Fruit fly (Drosophila melanogaster) whole organism, embryonic: Measurements from ENCODE around the gene Plap.

Experiments used
- BEAF-32 ChIP-seq: fragments of 200-800 bp; sonication (Bioruptor generic); optimal IDR thresholded peaks from 3 replicates; lab custom pipeline; 2017; ENCODE audit warnings: missing biosample characterization, missing genetic modification characterization, mild to moderate bottlenecking, moderate library complexity, missing genetic modification reagents
- CG11504 ChIP-seq: fragments of 200-800 bp; sonication (Bioruptor generic); optimal IDR thresholded peaks from 3 replicates; lab custom pipeline; 2019; ENCODE audit warnings: missing biosample characterization, mild to moderate bottlenecking, missing genetic modification characterization, moderate library complexity
- CG12659 ChIP-seq: fragments of 200-800 bp; sonication (Bioruptor generic); optimal IDR thresholded peaks from 3 replicates; lab custom pipeline; 2017; ENCODE audit warnings: mild to moderate bottlenecking, missing biosample characterization, missing genetic modification reagents, missing genetic modification characterization
- CG1529 ChIP-seq: fragments of 200-800 bp; sonication (Bioruptor generic); optimal IDR thresholded peaks from 3 replicates; lab custom pipeline; 2018; ENCODE audit warnings: missing biosample characterization, missing genetic modification characterization
- CG15514 ChIP-seq: fragments of 200-800 bp; sonication (Bioruptor generic); optimal IDR thresholded peaks from 3 replicates; lab custom pipeline; 2017; ENCODE audit warnings: missing biosample characterization, missing genetic modification characterization, mild to moderate bottlenecking, moderate library complexity, missing genetic modification reagents
- CG18599 ChIP-seq: fragments of 200-800 bp; sonication (Bioruptor generic); optimal IDR thresholded peaks from 3 replicates; lab custom pipeline; 2017; ENCODE audit warnings: missing biosample characterization, missing genetic modification characterization, mild to moderate bottlenecking, moderate library complexity, missing genetic modification reagents
- CG42726 ChIP-seq: fragments of 200-800 bp; sonication (Bioruptor generic); IDR thresholded peaks from 2 replicates; pipeline ENCODE4 v1.3.6; 2022; ENCODE audit warnings: missing biosample characterization, missing genetic modification characterization; ENCODE audit not compliant: partially characterized antibody
- CG4424 ChIP-seq: fragments of 200-800 bp; sonication (Bioruptor generic); optimal IDR thresholded peaks from 3 replicates; lab custom pipeline; 2016; ENCODE audit warnings: missing biosample characterization, missing genetic modification characterization
- CG4617 ChIP-seq: fragments of 200-800 bp; sonication (Bioruptor generic); optimal IDR thresholded peaks from 3 replicates; lab custom pipeline; 2016; ENCODE audit warnings: missing biosample characterization, missing genetic modification characterization, borderline replicate concordance
- CG6175 ChIP-seq: fragments of 200-800 bp; sonication (Bioruptor generic); IDR thresholded peaks from 3 replicates; pipeline ENCODE4 v1.3.6; 2022; ENCODE audit warnings: missing biosample characterization, missing genetic modification characterization
- CG8089 ChIP-seq: fragments of 200-800 bp; sonication (Bioruptor generic); optimal IDR thresholded peaks from 3 replicates; lab custom pipeline; 2016; ENCODE audit warnings: missing biosample characterization, missing genetic modification characterization
- CG8290 ChIP-seq, 3 experiments: fragments of 200-800 bp; sonication (Bioruptor generic); optimal IDR thresholded peaks; 2 replicates each; lab custom pipeline; 2016 to 2019; ENCODE audit warnings: missing biosample characterization in 3 of 3, missing genetic modification characterization in 3 of 3, mild to moderate bottlenecking in 2 of 3, moderate library complexity in 1 of 3
- CG9437 ChIP-seq: fragments of 200-800 bp; sonication (Bioruptor generic); optimal IDR thresholded peaks from 2 replicates; lab custom pipeline; 2018; ENCODE audit warnings: missing biosample characterization, mild to moderate bottlenecking, missing genetic modification characterization
- CG9609 ChIP-seq: fragments of 200-800 bp; sonication (Bioruptor generic); optimal IDR thresholded peaks from 3 replicates; lab custom pipeline; 2016; ENCODE audit warnings: missing biosample characterization, missing genetic modification characterization
- CG9797 ChIP-seq: fragments of 200-800 bp; sonication (Bioruptor generic); optimal IDR thresholded peaks from 3 replicates; lab custom pipeline; 2018; ENCODE audit warnings: missing biosample characterization, mild to moderate bottlenecking, missing genetic modification characterization
- CG9876 ChIP-seq: fragments of 200-800 bp; sonication (Bioruptor generic); optimal IDR thresholded peaks from 2 replicates; lab custom pipeline; 2016; ENCODE audit warnings: missing biosample characterization, missing genetic modification characterization
- D19A ChIP-seq: fragments of 200-800 bp; optimal IDR thresholded peaks from 3 replicates; lab custom pipeline; 2019; ENCODE audit warnings: missing biosample characterization, mild to moderate bottlenecking, missing genetic modification characterization, moderate library complexity
- D19B ChIP-seq: fragments of 200-800 bp; sonication (Bioruptor generic); optimal IDR thresholded peaks from 2 replicates; lab custom pipeline; 2017; ENCODE audit warnings: missing biosample characterization, mild to moderate bottlenecking, missing genetic modification characterization
- Dref ChIP-seq: fragments of 200-800 bp; sonication (Bioruptor generic); IDR thresholded peaks from 2 replicates; pipeline ENCODE4 v1.3.6; 2022; ENCODE audit warnings: missing biosample characterization, missing genetic modification characterization
- E2f2 ChIP-seq: fragments of 200-800 bp; sonication (Bioruptor generic); IDR thresholded peaks from 2 replicates; pipeline ENCODE4 v1.3.6; 2022; ENCODE audit warnings: missing biosample characterization, missing genetic modification characterization
- Hr3 ChIP-seq: fragments of 200-800 bp; sonication (Bioruptor generic); optimal IDR thresholded peaks from 3 replicates; lab custom pipeline; 2016; ENCODE audit warnings: missing biosample characterization, missing genetic modification characterization
- Hr78 ChIP-seq, 2 experiments: fragments of 200-800 bp in 1 of 2; fragments of >200 bp in 1 of 2; sonication (Bioruptor generic) in 1 of 2; optimal IDR thresholded peaks; 2 replicates each; lab custom pipeline; 2017 to 2019; ENCODE audit warnings: missing biosample characterization in 2 of 2, missing genetic modification characterization in 2 of 2, mild to moderate bottlenecking in 1 of 2, moderate library complexity in 1 of 2
- Kr ChIP-seq: fragments of 200-800 bp; sonication (Bioruptor generic); optimal IDR thresholded peaks from 2 replicates; lab custom pipeline; 2017; ENCODE audit warnings: missing biosample characterization, mild to moderate bottlenecking, missing genetic modification characterization
- Lhr ChIP-seq: fragments of 200-800 bp; sonication (Bioruptor generic); optimal IDR thresholded peaks from 3 replicates; lab custom pipeline; 2017; ENCODE audit warnings: mild to moderate bottlenecking, missing biosample characterization, missing genetic modification reagents, missing genetic modification characterization
- MBD-R2 ChIP-seq: fragments of 200-800 bp; sonication (Bioruptor generic); IDR thresholded peaks from 2 replicates; pipeline ENCODE4 v1.3.6; 2022; ENCODE audit warnings: missing biosample characterization, missing genetic modification characterization
- MESR4 ChIP-seq: fragments of 200-800 bp; sonication (Bioruptor generic); optimal IDR thresholded peaks from 2 replicates; lab custom pipeline; 2018; ENCODE audit warnings: missing biosample characterization, mild to moderate bottlenecking, missing genetic modification characterization, moderate library complexity
- NC2β ChIP-seq: fragments of 200-800 bp; sonication (Bioruptor generic); optimal IDR thresholded peaks from 2 replicates; lab custom pipeline; 2016; ENCODE audit warnings: missing biosample characterization, missing genetic modification characterization
- Pdp1 ChIP-seq, 2 experiments: fragments of 200-800 bp; sonication (Bioruptor generic); optimal IDR thresholded peaks; 3 replicates each; lab custom pipeline; 2016; ENCODE audit warnings: missing biosample characterization in 2 of 2, missing genetic modification characterization in 2 of 2, mild to moderate bottlenecking in 1 of 2, moderate library complexity in 1 of 2
- Scr ChIP-seq: fragments of 200-800 bp; sonication (Bioruptor generic); IDR thresholded peaks from 2 replicates; pipeline ENCODE4 v1.3.6; 2022; ENCODE audit warnings: missing biosample characterization, missing genetic modification characterization; ENCODE audit not compliant: partially characterized antibody
- Sry-δ ChIP-seq: fragments of 200-800 bp; sonication (Bioruptor generic); optimal IDR thresholded peaks from 2 replicates; lab custom pipeline; 2016; ENCODE audit warnings: missing biosample characterization, missing genetic modification characterization
- YL-1 ChIP-seq: fragments of 200-800 bp; sonication (Bioruptor generic); optimal IDR thresholded peaks from 3 replicates; lab custom pipeline; 2017; ENCODE audit warnings: missing biosample characterization, mild to moderate bottlenecking, missing genetic modification characterization
- abd-A ChIP-seq: fragments of 200-800 bp; sonication (Bioruptor generic); optimal IDR thresholded peaks from 3 replicates; lab custom pipeline; 2019; ENCODE audit warnings: missing biosample characterization, mild to moderate bottlenecking, missing genetic modification characterization, moderate library complexity
- ash1 ChIP-seq: fragments of 200-800 bp; sonication (Bioruptor generic); optimal IDR thresholded peaks from 2 replicates; lab custom pipeline; 2018; ENCODE audit warnings: missing biosample characterization, mild to moderate bottlenecking, missing genetic modification characterization
- chinmo ChIP-seq: fragments of 200-800 bp; sonication (Bioruptor generic); IDR thresholded peaks from 4 replicates; pipeline ENCODE4 v1.3.6; 2022; ENCODE audit warnings: missing biosample characterization, missing genetic modification characterization; ENCODE audit not compliant: partially characterized antibody
- crp ChIP-seq, 2 experiments: fragments of 200-800 bp; sonication (Bioruptor generic); optimal IDR thresholded peaks; 2 replicates in 1 of 2; 3 replicates in 1 of 2; lab custom pipeline; 2017; ENCODE audit warnings: missing biosample characterization in 2 of 2, missing genetic modification characterization in 2 of 2, mild to moderate bottlenecking in 1 of 2, moderate library complexity in 1 of 2
- dmrt11E ChIP-seq: fragments of 200-800 bp; sonication (Bioruptor generic); optimal IDR thresholded peaks from 3 replicates; lab custom pipeline; 2018; ENCODE audit warnings: missing biosample characterization, mild to moderate bottlenecking, missing genetic modification characterization, moderate library complexity
- dpn ChIP-seq, 2 experiments: fragments of 200-800 bp; sonication (Bioruptor generic); optimal IDR thresholded peaks; 3 replicates each; lab custom pipeline; 2016; ENCODE audit warnings: missing biosample characterization in 2 of 2, missing genetic modification characterization in 2 of 2
- en ChIP-seq: fragments of 200-800 bp; sonication (Bioruptor generic); optimal IDR thresholded peaks from 2 replicates; lab custom pipeline; 2016; ENCODE audit warnings: missing biosample characterization, missing genetic modification characterization
- gce ChIP-seq: fragments of 200-800 bp; sonication (Bioruptor generic); IDR thresholded peaks from 3 replicates; pipeline ENCODE4 v1.3.6; 2022; ENCODE audit warnings: missing biosample characterization, missing genetic modification characterization
- gfzf ChIP-seq: fragments of 200-800 bp; sonication (Bioruptor generic); optimal IDR thresholded peaks from 2 replicates; lab custom pipeline; 2016; ENCODE audit warnings: missing biosample characterization, mild to moderate bottlenecking, missing genetic modification characterization, moderate library complexity
- kni ChIP-seq: fragments of 200-800 bp; sonication (Bioruptor generic); optimal IDR thresholded peaks from 3 replicates; lab custom pipeline; 2017; ENCODE audit warnings: mild to moderate bottlenecking, missing biosample characterization, missing genetic modification reagents, missing genetic modification characterization
- pzg ChIP-seq: fragments of 200-800 bp; sonication (Bioruptor generic); optimal IDR thresholded peaks from 3 replicates; lab custom pipeline; 2018; ENCODE audit warnings: missing biosample characterization, mild to moderate bottlenecking, missing genetic modification characterization, moderate library complexity
- so ChIP-seq: fragments of 200-800 bp; sonication (Bioruptor generic); IDR thresholded peaks from 3 replicates; pipeline ENCODE4 v1.3.6; 2022; ENCODE audit warnings: missing biosample characterization, missing genetic modification characterization
- stwl ChIP-seq: fragments of 200-800 bp; sonication (Bioruptor generic); optimal IDR thresholded peaks from 3 replicates; lab custom pipeline; 2018; ENCODE audit warnings: missing biosample characterization, mild to moderate bottlenecking, missing genetic modification characterization, moderate library complexity
- trem ChIP-seq: fragments of 200-800 bp; optimal IDR thresholded peaks from 3 replicates; lab custom pipeline; 2019; ENCODE audit warnings: missing biosample characterization, mild to moderate bottlenecking, missing genetic modification characterization, moderate library complexity
- unc-4 ChIP-seq: fragments of 200-800 bp; sonication (Bioruptor generic); IDR thresholded peaks from 2 replicates; pipeline ENCODE4 v1.3.6; 2022; ENCODE audit warnings: missing biosample characterization, missing genetic modification characterization; ENCODE audit not compliant: partially characterized antibody
- unpg ChIP-seq: fragments of 200-800 bp; sonication (Bioruptor generic); optimal IDR thresholded peaks from 3 replicates; lab custom pipeline; 2018; ENCODE audit warnings: missing biosample characterization, mild to moderate bottlenecking, missing genetic modification characterization, moderate library complexity
- yki ChIP-seq: fragments of >200 bp; optimal IDR thresholded peaks from 3 replicates; lab custom pipeline; 2018

Gene Plap

DNA sequence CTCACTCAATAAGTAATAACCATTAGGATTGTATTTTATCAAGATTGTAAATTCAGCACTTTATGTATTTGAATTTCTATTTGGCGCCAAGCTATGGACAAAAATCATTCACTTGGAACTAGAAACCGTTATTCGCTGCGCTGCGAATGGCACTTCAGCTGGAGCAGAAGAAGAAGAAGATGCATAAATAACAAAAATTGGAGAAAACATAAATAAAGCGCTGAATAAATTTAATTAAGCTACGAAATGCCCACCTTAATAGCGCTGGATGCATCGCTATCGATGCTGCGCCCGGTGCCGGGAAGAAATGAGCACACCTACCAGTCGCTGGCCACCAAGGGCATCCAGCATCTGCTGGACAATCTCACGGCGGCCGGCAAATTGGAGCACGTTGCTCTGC, 5.9 kb downstream of the Plap start, which contains the start of gene IntS14 (continued):
- TF ChIP-seq dpn (GFP tag; optimal IDR thresholded peaks at IDR 0.05; lab: Kevin White, UChicago), result no peak
- no peak for TF ChIP-seq CG1529 (GFP tag; lab: Kevin White, UChicago)
- no peak for TF ChIP-seq Hr3
- no peak for TF ChIP-seq Hr78 (GFP tag; optimal IDR thresholded peaks at IDR 0.05; lab: Kevin White, UChicago)
- no peak for TF ChIP-seq unpg (GFP tag; lab: Kevin White, UChicago)
- 0 out of 2 replicates have a peak, but pooled peaks have one; percentile 5 for TF ChIP-seq CG42726 (GFP tag; lab: Robert Waterston, UW)
- TF ChIP-seq chinmo (GFP tag; lab: Robert Waterston, UW), result peak; percentile 67; the same call in 1 of the 4 replicates
- TF ChIP-seq CG8290 (GFP tag; optimal IDR thresholded peaks at IDR 0.05; lab: Kevin White, UChicago), result no peak
- no peak for TF ChIP-seq CG8290 (tag; optimal IDR thresholded peaks at IDR 0.05; lab: Kevin White, UChicago)
- peak; percentile 43 to 84 for TF ChIP-seq crp (GFP tag; optimal IDR thresholded peaks at IDR 0.05; lab: Kevin White, UChicago)
- TF ChIP-seq stwl, result peak; percentile 17
- no peak for TF ChIP-seq D19B
- peak; percentile 89 for TF ChIP-seq MBD-R2
- no peak for TF ChIP-seq yki (lab: Kevin White, UChicago)
- TF ChIP-seq NC2β (GFP tag; lab: Kevin White, UChicago), result no peak
- TF ChIP-seq Dref (GFP tag; lab: Robert Waterston, UW), result 0 out of 2 replicates have a peak, but pooled peaks have one; percentile 30
- TF ChIP-seq CG12659 (GFP tag; lab: Kevin White, UChicago), result peak; percentile 9
- TF ChIP-seq D19A, result no peak
- TF ChIP-seq Pdp1 (GFP tag; optimal IDR thresholded peaks at IDR 0.05; lab: Kevin White, UChicago), result peak in 1 of 2 experiments; percentile 30
- TF ChIP-seq CG4617, result peak; percentile 54
- TF ChIP-seq gfzf (GFP tag; lab: Kevin White, UChicago), result peak; percentile 17
- peak; percentile 68 for TF ChIP-seq pzg
- peak; percentile 37; the same call in 1 of the 2 replicates for TF ChIP-seq unc-4 (GFP tag; lab: Robert Waterston, UW)
- peak; percentile 93 for TF ChIP-seq E2f2 (GFP tag; lab: Robert Waterston, UW)
- no peak for TF ChIP-seq CG9437
- no peak for TF ChIP-seq CG9609 (GFP tag; lab: Kevin White, UChicago)
- peak; percentile 8 for TF ChIP-seq YL-1 (GFP tag; lab: Kevin White, UChicago)
- no peak for TF ChIP-seq so (GFP tag; lab: Robert Waterston, UW)
- TF ChIP-seq MESR4 (GFP tag; lab: Kevin White, UChicago), result peak; percentile 30
- no peak for TF ChIP-seq gce (GFP tag; lab: Robert Waterston, UW)
- TF ChIP-seq CG15514 (GFP tag; lab: Kevin White, UChicago), result peak; percentile 68
- TF ChIP-seq kni (GFP tag; lab: Kevin White, UChicago), result peak; percentile 3
- peak; percentile 9 for TF ChIP-seq CG9797 (GFP tag; lab: Kevin White, UChicago)
- no peak for TF ChIP-seq CG6175 (GFP tag; lab: Robert Waterston, UW)
- TF ChIP-seq dmrt11E, result no peak
- TF ChIP-seq CG11504 (tag; lab: Kevin White, UChicago), result no peak
- TF ChIP-seq en (GFP tag; lab: Kevin White, UChicago), result no peak
- TF ChIP-seq BEAF-32 (GFP tag; lab: Kevin White, UChicago), result peak; percentile 35
- no peak for TF ChIP-seq Kr (GFP tag; lab: Kevin White, UChicago)
- no peak for TF ChIP-seq CG18599 (GFP tag; lab: Kevin White, UChicago)
- peak; percentile 29; the same call in 1 of the 2 replicates for TF ChIP-seq Scr (GFP tag; lab: Robert Waterston, UW)
- peak; percentile 0 for TF ChIP-seq trem (tag; lab: Kevin White, UChicago)
- no peak for TF ChIP-seq CG9876 (GFP tag; lab: Kevin White, UChicago)
- no peak for TF ChIP-seq CG4424 (GFP tag; lab: Kevin White, UChicago)
- TF ChIP-seq abd-A (tag; lab: Kevin White, UChicago), result no peak
- no peak for TF ChIP-seq Lhr (GFP tag; lab: Kevin White, UChicago)
- peak; percentile 68 for TF ChIP-seq CG8089 (GFP tag; lab: Kevin White, UChicago)
- no peak for TF ChIP-seq ash1 (GFP tag; lab: Kevin White, UChicago)
- peak; percentile 37 for TF ChIP-seq Sry-δ (GFP tag; lab: Kevin White, UChicago)
